Worm (Caenorhabditis elegans) whole organism, L2 larva: ENCODE results near the gene elmd-1.

Experiments
- ZK546.5 ChIP-seq: sonication (generic microtip); optimal IDR thresholded peaks from 2 replicates; lab custom pipeline; 2017; ENCODE audit warnings: missing biosample characterization, missing genetic modification characterization
- ama-1 ChIP-seq: fragments of 150-350 bp; optimal IDR thresholded peaks from 2 replicates; lab custom pipeline; 2018; ENCODE audit warnings: inconsistent platforms
- ceh-16 ChIP-seq: fragments of 150-350 bp; optimal IDR thresholded peaks from 2 replicates; lab custom pipeline; 2014; ENCODE audit warnings: missing biosample characterization, missing genetic modification characterization
- nhr-12 ChIP-seq: fragments of 150-350 bp; optimal IDR thresholded peaks from 2 replicates; lab custom pipeline; 2014; ENCODE audit warnings: missing biosample characterization, missing genetic modification characterization
- nhr-237 ChIP-seq: fragments of 150-350 bp; optimal IDR thresholded peaks from 2 replicates; lab custom pipeline; 2014; ENCODE audit warnings: missing biosample characterization, missing genetic modification characterization
- nhr-25 ChIP-seq: fragments of 150-350 bp; sonication (generic microtip); optimal IDR thresholded peaks from 3 replicates; lab custom pipeline; 2014; ENCODE audit warnings: missing biosample characterization, missing genetic modification characterization
- snpc-4 ChIP-seq: fragments of 150-350 bp; optimal IDR thresholded peaks from 2 replicates; lab custom pipeline; 2014; ENCODE audit warnings: missing biosample characterization, missing genetic modification characterization
- unc-55 ChIP-seq: fragments of 150-350 bp; sonication (generic microtip); optimal IDR thresholded peaks from 3 replicates; lab custom pipeline; 2014; ENCODE audit warnings: missing biosample characterization, missing genetic modification reagents, missing genetic modification characterization
- unc-62 ChIP-seq: fragments of 150-350 bp; optimal IDR thresholded peaks from 2 replicates; lab custom pipeline; 2014; ENCODE audit warnings: missing biosample characterization, missing genetic modification reagents, missing genetic modification characterization
- zag-1 ChIP-seq: fragments of 150-350 bp; optimal IDR thresholded peaks from 2 replicates; lab custom pipeline; 2014; ENCODE audit warnings: missing biosample characterization, missing genetic modification characterization
- ztf-11 ChIP-seq: sonication (generic microtip); optimal IDR thresholded peaks from 2 replicates; lab custom pipeline; 2017; ENCODE audit warnings: missing biosample characterization, missing genetic modification characterization

ce11 chrIII:3426741-3427140 lies 37.0 kb downstream of the elmd-1 start:
- TF ChIP-seq nhr-12 (no peak), nhr-237 (tag; lab: Kevin White, UChicago) (no peak), snpc-4 (no peak), unc-62 (GFP tag; lab: Kevin White, UChicago) (no peak), zag-1 (no peak), ama-1 (lab: Kevin White, UChicago) (no peak), nhr-25 (no peak), ZK546.5 (tag; lab: Kevin White, UChicago) (no peak), unc-55 (GFP tag; lab: Kevin White, UChicago) (no peak), ceh-16 (tag; lab: Kevin White, UChicago) (no peak), ztf-11 (tag; lab: Kevin White, UChicago) (no peak)
